Fruit fly (Drosophila melanogaster) whole organism, pupa: ENCODE data around the gene Sh.

Experiments
- CG13204 ChIP-seq: fragments of 200-800 bp; sonication (Bioruptor generic); optimal IDR thresholded peaks from 2 replicates; lab custom pipeline; 2018; ENCODE audit warnings: missing biosample characterization, mild to moderate bottlenecking, missing genetic modification characterization, moderate library complexity
- CG14655 ChIP-seq: fragments of 200-800 bp; sonication (Bioruptor generic); optimal IDR thresholded peaks from 3 replicates; lab custom pipeline; 2017; ENCODE audit warnings: mild to moderate bottlenecking, missing biosample characterization, missing genetic modification reagents, missing genetic modification characterization
- CG17806 ChIP-seq: fragments of 200-800 bp; sonication (Bioruptor generic); optimal IDR thresholded peaks from 2 replicates; lab custom pipeline; 2018; ENCODE audit warnings: missing biosample characterization, mild to moderate bottlenecking, missing genetic modification characterization, moderate library complexity
- CG8159 ChIP-seq: fragments of 200-800 bp; sonication (Bioruptor generic); optimal IDR thresholded peaks from 3 replicates; lab custom pipeline; 2018; ENCODE audit warnings: missing biosample characterization, mild to moderate bottlenecking, missing genetic modification characterization, moderate library complexity
- CG9948 ChIP-seq: fragments of 200-800 bp; sonication (Bioruptor generic); optimal IDR thresholded peaks from 2 replicates; lab custom pipeline; 2018; ENCODE audit warnings: missing biosample characterization, mild to moderate bottlenecking, missing genetic modification characterization, moderate library complexity
- EcR ChIP-seq: fragments of 200-800 bp; sonication (Bioruptor generic); optimal IDR thresholded peaks from 3 replicates; lab custom pipeline; 2019; ENCODE audit warnings: missing biosample characterization, missing genetic modification characterization, mild to moderate bottlenecking, moderate library complexity, missing genetic modification reagents
- Pif1A ChIP-seq: fragments of 200-800 bp; sonication (Bioruptor generic); optimal IDR thresholded peaks from 3 replicates; lab custom pipeline; 2016; ENCODE audit warnings: missing biosample characterization, missing genetic modification characterization
- gl ChIP-seq: fragments of 200-800 bp; sonication (Bioruptor generic); optimal IDR thresholded peaks from 2 replicates; lab custom pipeline; 2018; ENCODE audit warnings: missing biosample characterization, mild to moderate bottlenecking, missing genetic modification characterization
- rn ChIP-seq: fragments of 200-800 bp; sonication (Bioruptor generic); IDR thresholded peaks from 2 replicates; pipeline ENCODE4 v1.3.6; 2022; ENCODE audit warnings: missing biosample characterization, missing genetic modification characterization

dm6 chrX:18014601-18015000 is 48.4 kb downstream of the Sh start:
- TF ChIP-seq CG14655 (peak; percentile 57), gl (no peak), rn (GFP tag; lab: Robert Waterston, UW) (peak; percentile 71), CG8159 (tag; lab: Kevin White, UChicago) (no peak), Pif1A (no peak), CG13204 (GFP tag; lab: Kevin White, UChicago) (no peak), CG9948 (tag; lab: Kevin White, UChicago) (no peak), EcR (no peak), CG17806 (tag; lab: Kevin White, UChicago) (no peak)
